Worm (Caenorhabditis elegans): ENCODE measurements around the gene asp-7.

ce11 chrV:2992060-2992459, 36.0 kb upstream of the asp-7 start:
- TF ChIP-seq snpc-4 (tag; optimal IDR thresholded peaks at IDR 0.05), result no peak
- TF ChIP-seq pha-4 (tag; optimal IDR thresholded peaks at IDR 0.05), result no peak
- TF ChIP-seq jun-1 (tag; optimal IDR thresholded peaks at IDR 0.05), result no peak
- no peak for TF ChIP-seq ZK546.5 (tag; optimal IDR thresholded peaks at IDR 0.05)
- TF ChIP-seq skn-1 (tag; optimal IDR thresholded peaks at IDR 0.05), result no peak
- no peak for TF ChIP-seq sea-2 (GFP tag; optimal IDR thresholded peaks at IDR 0.05)
- no peak for TF ChIP-seq elt-1 (tag; optimal IDR thresholded peaks at IDR 0.05)
